Fruit fly (Drosophila melanogaster): ENCODE data around the gene Hsp70Aa.

dm6 chr3R:11992934-11993670, 36.8 kb upstream of the Hsp70Aa start, which contains the start of gene mfas:
- TF ChIP-seq CG34367 (tag; optimal IDR thresholded peaks at IDR 0.05) = no peak
- peak; percentile 58 for TF ChIP-seq EcR (GFP tag; optimal IDR thresholded peaks at IDR 0.05)
- TF ChIP-seq CG12605 (GFP tag; IDR thresholded peaks at IDR 0.05) = 0 out of 2 replicates have a peak, but pooled peaks have one; percentile 9
- no peak for TF ChIP-seq CG14655 (GFP tag; optimal IDR thresholded peaks at IDR 0.05)
- TF ChIP-seq CG8159 (tag; optimal IDR thresholded peaks at IDR 0.05) = no peak
- no peak for TF ChIP-seq D1 (tag; optimal IDR thresholded peaks at IDR 0.05)
- TF ChIP-seq CG9948 (tag; optimal IDR thresholded peaks at IDR 0.05) = no peak
- no peak for TF ChIP-seq CG15710 (tag; optimal IDR thresholded peaks at IDR 0.05)
- TF ChIP-seq CG17806 (tag; optimal IDR thresholded peaks at IDR 0.05) = no peak

Data from whole organism, pupa.